Worm (Caenorhabditis elegans) whole organism, L2 larva: ENCODE data around the gene bcat-1.
A peak's percentile ranks its signal among the peaks of the same experiment; 100 is the strongest.

Experiments
- ama-1 ChIP-seq: fragments of 150-350 bp; optimal IDR thresholded peaks from 2 replicates; lab custom pipeline; 2018; ENCODE audit warnings: inconsistent platforms
- blmp-1 ChIP-seq: sonication (generic microtip); optimal IDR thresholded peaks from 2 replicates; lab custom pipeline; 2017; ENCODE audit warnings: missing genetic modification characterization, mild to moderate bottlenecking, missing compliant biosample characterization, antibody characterized with exemption, moderate library complexity; ENCODE audit not compliant: insufficient read depth
- crh-2 ChIP-seq: sonication (generic microtip); optimal IDR thresholded peaks from 2 replicates; lab custom pipeline; 2017; ENCODE audit warnings: missing biosample characterization, missing genetic modification characterization
- elt-1 ChIP-seq: fragments of 150-350 bp; optimal IDR thresholded peaks from 2 replicates; lab custom pipeline; 2014; ENCODE audit warnings: missing biosample characterization, missing genetic modification characterization
- elt-3 ChIP-seq: sonication (generic microtip); optimal IDR thresholded peaks from 2 replicates; lab custom pipeline; 2017; ENCODE audit warnings: missing biosample characterization, missing genetic modification characterization
- fos-1 ChIP-seq: fragments of 150-350 bp; optimal IDR thresholded peaks from 2 replicates; lab custom pipeline; 2014; ENCODE audit warnings: missing biosample characterization, missing genetic modification characterization
- nhr-25 ChIP-seq: fragments of 150-350 bp; sonication (generic microtip); optimal IDR thresholded peaks from 3 replicates; lab custom pipeline; 2014; ENCODE audit warnings: missing biosample characterization, missing genetic modification characterization
- skn-1 ChIP-seq: sonication (generic microtip); optimal IDR thresholded peaks from 2 replicates; lab custom pipeline; 2017; ENCODE audit warnings: missing biosample characterization, missing genetic modification characterization
- sma-3 ChIP-seq: sonication (generic microtip); optimal IDR thresholded peaks from 2 replicates; lab custom pipeline; 2016; ENCODE audit warnings: missing genetic modification reagents, missing genetic modification characterization, missing compliant biosample characterization
- unc-55 ChIP-seq: fragments of 150-350 bp; sonication (generic microtip); optimal IDR thresholded peaks from 3 replicates; lab custom pipeline; 2014; ENCODE audit warnings: missing biosample characterization, missing genetic modification reagents, missing genetic modification characterization

Gene bcat-1

DNA sequence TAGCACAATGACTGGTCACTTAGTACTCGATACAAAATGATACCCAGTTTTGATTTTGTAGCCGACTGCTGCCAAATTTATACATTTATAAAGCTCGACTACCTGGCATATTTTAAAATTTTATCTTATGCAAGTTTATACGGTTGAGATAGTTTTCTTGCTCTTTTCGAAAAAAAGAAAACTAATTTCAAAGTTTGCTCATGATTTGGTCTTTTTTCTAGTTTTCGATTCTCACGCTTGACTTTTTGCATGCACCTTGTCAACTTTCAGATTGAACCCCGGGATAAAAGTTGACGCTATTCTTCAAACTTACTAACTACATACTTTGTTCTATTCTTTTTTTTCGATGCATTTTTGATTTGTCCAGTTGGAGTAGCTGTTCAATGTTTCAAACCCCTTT lies 49.7 kb downstream of the bcat-1 start:
- no peak for TF ChIP-seq crh-2 (tag; lab: Kevin White, UChicago)
- no peak for TF ChIP-seq blmp-1 (tag; lab: Kevin White, UChicago)
- peak; percentile 35 for TF ChIP-seq unc-55

DNA sequence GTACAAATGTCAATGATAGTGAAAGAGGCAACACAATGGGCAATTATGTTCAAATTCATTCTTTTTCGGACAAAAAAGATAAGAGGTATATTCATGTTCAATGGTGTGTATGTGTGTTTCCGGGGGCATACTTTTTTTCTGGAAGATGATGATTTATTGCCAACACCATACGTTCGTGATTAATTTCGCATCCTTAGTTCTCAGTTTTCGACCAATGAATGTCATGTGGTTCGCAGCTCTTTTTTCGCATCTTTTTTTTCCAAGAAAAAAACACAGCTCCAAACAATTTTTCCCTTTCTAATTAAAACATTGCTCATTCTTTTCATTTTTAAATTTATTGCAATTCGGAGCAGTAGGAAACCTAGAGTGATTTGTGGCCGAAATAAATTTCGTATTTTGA lies 51.5 kb downstream of the bcat-1 start:
- TF ChIP-seq nhr-25 (tag; lab: Kevin White, UChicago), result no peak
- no peak for TF ChIP-seq elt-1
- TF ChIP-seq fos-1, result peak; percentile 32
- TF ChIP-seq sma-3 (GFP tag; lab: Kevin White, UChicago), result no peak
- no peak for TF ChIP-seq elt-3 (tag; lab: Kevin White, UChicago)
- TF ChIP-seq ama-1 (lab: Kevin White, UChicago), result no peak
- TF ChIP-seq crh-2 (tag; lab: Kevin White, UChicago), result no peak
- no peak for TF ChIP-seq skn-1 (tag; lab: Kevin White, UChicago)
